Worm (Caenorhabditis elegans) whole organism, young adult: Measurements from ENCODE around the gene srh-73.

ENCODE experiments used
- B0035.1 ChIP-seq: sonication (generic microtip); optimal IDR thresholded peaks from 2 replicates; lab custom pipeline; 2016; ENCODE audit warnings: missing genetic modification characterization, mild to moderate bottlenecking, missing compliant biosample characterization, missing genotype, missing genetic modification reagents
- B0261.1 ChIP-seq: sonication (generic microtip); optimal IDR thresholded peaks from 2 replicates; lab custom pipeline; 2016; ENCODE audit warnings: mild to moderate bottlenecking, missing genetic modification characterization, moderate library complexity, missing compliant biosample characterization
- C17E4.6 ChIP-seq: fragments of 200-800 bp; sonication (Bioruptor generic); IDR thresholded peaks from 2 replicates; pipeline ENCODE4 v1.3.6; 2022; ENCODE audit warnings: missing genetic modification reagents, missing genetic modification characterization, missing compliant biosample characterization
- F10E7.11 ChIP-seq: sonication (generic microtip); optimal IDR thresholded peaks from 2 replicates; lab custom pipeline; 2017; ENCODE audit warnings: mild to moderate bottlenecking, missing genetic modification characterization, moderate library complexity, missing compliant biosample characterization
- F23B12.7 ChIP-seq: sonication (generic microtip); optimal IDR thresholded peaks from 2 replicates; lab custom pipeline; 2017; ENCODE audit warnings: missing genetic modification characterization, mild to moderate bottlenecking, missing compliant biosample characterization, antibody characterized with exemption, moderate library complexity; ENCODE audit not compliant: insufficient read depth
- F33H1.4 ChIP-seq: fragments of 200-800 bp; sonication (Bioruptor generic); IDR thresholded peaks from 2 replicates; pipeline ENCODE4 v1.3.6; 2022; ENCODE audit warnings: missing genetic modification reagents, missing genetic modification characterization, missing compliant biosample characterization
- F52B5.7 ChIP-seq: sonication (generic microtip); optimal IDR thresholded peaks from 2 replicates; lab custom pipeline; 2016; ENCODE audit warnings: mild to moderate bottlenecking, missing genetic modification characterization, missing compliant biosample characterization
- F55B11.4 ChIP-seq: sonication (generic microtip); optimal IDR thresholded peaks from 2 replicates; lab custom pipeline; 2016; ENCODE audit warnings: missing compliant biosample characterization, missing genetic modification characterization, borderline replicate concordance; ENCODE audit not compliant: insufficient read depth
- T26A5.8 ChIP-seq: sonication (generic microtip); optimal IDR thresholded peaks from 2 replicates; lab custom pipeline; 2016; ENCODE audit warnings: missing genetic modification characterization, missing compliant biosample characterization
- Y56A3A.18 ChIP-seq: fragments of 200-800 bp; sonication (Bioruptor generic); IDR thresholded peaks from 2 replicates; pipeline ENCODE4 v1.3.6; 2022; ENCODE audit warnings: missing genetic modification reagents, missing genetic modification characterization, missing compliant biosample characterization
- Y67H2A.10 ChIP-seq: fragments of 200-800 bp; sonication (Bioruptor generic); conservative IDR thresholded peaks from 2 replicates; pipeline ENCODE4 v1.3.6; 2022; ENCODE audit warnings: missing genetic modification reagents, missing genetic modification characterization, missing compliant biosample characterization
- Y95B8A.8 ChIP-seq: fragments of 200-800 bp; sonication (Bioruptor generic); IDR thresholded peaks from 2 replicates; pipeline ENCODE4 v1.3.6; 2022; ENCODE audit warnings: missing genetic modification reagents, missing genetic modification characterization, missing compliant biosample characterization
- akir-1 ChIP-seq: fragments of 200-800 bp; sonication (Bioruptor generic); optimal IDR thresholded peaks from 2 replicates; lab custom pipeline; 2018; ENCODE audit warnings: mild to moderate bottlenecking, missing genetic modification characterization, moderate library complexity, missing compliant biosample characterization
- aptf-2 ChIP-seq: fragments of 200-800 bp; sonication (Bioruptor generic); conservative IDR thresholded peaks from 2 replicates; pipeline ENCODE4 v1.3.6; 2022; ENCODE audit warnings: missing genetic modification reagents, missing genetic modification characterization, missing compliant biosample characterization
- atf-7 ChIP-seq: sonication (generic microtip); optimal IDR thresholded peaks from 2 replicates; lab custom pipeline; 2017; ENCODE audit warnings: mild to moderate bottlenecking, missing genetic modification characterization, missing compliant biosample characterization
- athp-1 ChIP-seq: sonication (generic microtip); optimal IDR thresholded peaks from 2 replicates; lab custom pipeline; 2017; ENCODE audit warnings: mild to moderate bottlenecking, missing genetic modification characterization, missing compliant biosample characterization
- attf-3 ChIP-seq: fragments of 200-800 bp; sonication (Bioruptor generic); conservative IDR thresholded peaks from 2 replicates; pipeline ENCODE4 v1.3.6; 2022; ENCODE audit warnings: missing genetic modification reagents, missing genetic modification characterization, missing compliant biosample characterization
- attf-5 ChIP-seq: fragments of 200-800 bp; sonication (Bioruptor generic); optimal IDR thresholded peaks from 2 replicates; lab custom pipeline; 2018; ENCODE audit warnings: mild to moderate bottlenecking, missing genetic modification characterization, missing compliant biosample characterization
- attf-6 ChIP-seq: fragments of 200-800 bp; sonication (Bioruptor generic); IDR thresholded peaks from 2 replicates; pipeline ENCODE4 v1.3.6; 2022; ENCODE audit warnings: missing genetic modification reagents, missing genetic modification characterization, missing compliant biosample characterization
- bed-2 ChIP-seq: fragments of 200-800 bp; sonication (Bioruptor generic); IDR thresholded peaks from 2 replicates; pipeline ENCODE4 v1.3.6; 2022; ENCODE audit warnings: missing genetic modification reagents, missing genetic modification characterization, missing compliant biosample characterization
- ccch-3 ChIP-seq: fragments of 200-800 bp; sonication (Bioruptor generic); optimal IDR thresholded peaks from 2 replicates; lab custom pipeline; 2018; ENCODE audit warnings: mild to moderate bottlenecking, missing genetic modification characterization, missing compliant biosample characterization
- cebp-2 ChIP-seq: fragments of 200-800 bp; sonication (Bioruptor generic); IDR thresholded peaks from 2 replicates; pipeline ENCODE4 v1.3.6; 2022; ENCODE audit warnings: missing genetic modification characterization, missing compliant biosample characterization
- ceh-100 ChIP-seq: fragments of 200-800 bp; sonication (Bioruptor generic); IDR thresholded peaks from 2 replicates; pipeline ENCODE4 v1.3.6; 2022; ENCODE audit warnings: missing genetic modification reagents, missing genetic modification characterization, missing compliant biosample characterization
- die-1 ChIP-seq: sonication (generic microtip); optimal IDR thresholded peaks from 2 replicates; lab custom pipeline; 2016; ENCODE audit warnings: missing genotype, mild to moderate bottlenecking, missing genetic modification characterization, missing compliant biosample characterization
- egrh-3 ChIP-seq: fragments of 200-800 bp; sonication (Bioruptor generic); IDR thresholded peaks from 2 replicates; pipeline ENCODE4 v1.3.6; 2022; ENCODE audit warnings: missing genetic modification reagents, missing genetic modification characterization, missing compliant biosample characterization
- fkh-3 ChIP-seq: sonication (generic microtip); optimal IDR thresholded peaks from 2 replicates; lab custom pipeline; 2016; ENCODE audit warnings: mild to moderate bottlenecking, missing genetic modification characterization, missing compliant biosample characterization
- gei-17 ChIP-seq: fragments of 200-800 bp; sonication (Bioruptor generic); optimal IDR thresholded peaks from 2 replicates; lab custom pipeline; 2018; ENCODE audit warnings: mild to moderate bottlenecking, missing genetic modification characterization, missing compliant biosample characterization
- him-1 ChIP-seq: sonication (generic microtip); optimal IDR thresholded peaks from 2 replicates; lab custom pipeline; 2016; ENCODE audit warnings: missing genotype, missing genetic modification reagents, missing genetic modification characterization, missing compliant biosample characterization
- hlh-12 ChIP-seq: sonication (generic microtip); optimal IDR thresholded peaks from 2 replicates; lab custom pipeline; 2016; ENCODE audit warnings: missing genetic modification characterization, missing compliant biosample characterization
- hmg-20 ChIP-seq: fragments of 200-800 bp; sonication (Bioruptor generic); IDR thresholded peaks from 2 replicates; pipeline ENCODE4 v1.3.6; 2022; ENCODE audit warnings: missing genetic modification reagents, missing genetic modification characterization, missing compliant biosample characterization
- let-526 ChIP-seq: fragments of 200-800 bp; sonication (Bioruptor generic); IDR thresholded peaks from 2 replicates; pipeline ENCODE4 v1.3.6; 2022; ENCODE audit warnings: missing genetic modification reagents, missing genetic modification characterization, missing compliant biosample characterization
- lin-35 ChIP-seq, 3 experiments: fragments of 150-350 bp in 2 of 3; sonication (generic microtip) in 1 of 3; optimal IDR thresholded peaks; 2 replicates each; lab custom pipeline; 2014 to 2018; ENCODE audit warnings: missing biosample characterization in 3 of 3, missing genetic modification characterization in 3 of 3, missing genetic modification reagents in 3 of 3
- lin-40 ChIP-seq: sonication (generic microtip); optimal IDR thresholded peaks from 2 replicates; lab custom pipeline; 2016; ENCODE audit warnings: missing genetic modification characterization, mild to moderate bottlenecking, missing compliant biosample characterization, missing genotype, missing genetic modification reagents
- madf-3 ChIP-seq: fragments of 200-800 bp; sonication (Bioruptor generic); IDR thresholded peaks from 2 replicates; pipeline ENCODE4 v1.3.6; 2022; ENCODE audit warnings: missing genetic modification reagents, missing genetic modification characterization, missing compliant biosample characterization
- madf-6 ChIP-seq: fragments of 200-800 bp; sonication (Bioruptor generic); IDR thresholded peaks from 2 replicates; pipeline ENCODE4 v1.3.6; 2022; ENCODE audit warnings: missing genetic modification reagents, missing genetic modification characterization, missing compliant biosample characterization
- mcd-1 ChIP-seq: fragments of 200-800 bp; sonication (Bioruptor generic); IDR thresholded peaks from 2 replicates; pipeline ENCODE4 v1.3.6; 2022; ENCODE audit warnings: missing genetic modification reagents, missing genetic modification characterization, missing compliant biosample characterization
- mxl-1 ChIP-seq: sonication (generic microtip); optimal IDR thresholded peaks from 2 replicates; lab custom pipeline; 2016; ENCODE audit warnings: missing genetic modification characterization, missing compliant biosample characterization
- nfya-2 ChIP-seq: fragments of 200-800 bp; sonication (Bioruptor generic); IDR thresholded peaks from 2 replicates; pipeline ENCODE4 v1.3.6; 2022; ENCODE audit warnings: missing genetic modification reagents, missing genetic modification characterization, missing compliant biosample characterization
- nhr-120 ChIP-seq: fragments of 200-800 bp; sonication (Bioruptor generic); IDR thresholded peaks from 2 replicates; pipeline ENCODE4 v1.3.6; 2022; ENCODE audit warnings: missing genetic modification characterization, missing compliant biosample characterization
- nhr-179 ChIP-seq: sonication (generic microtip); optimal IDR thresholded peaks from 2 replicates; lab custom pipeline; 2016; ENCODE audit warnings: mild to moderate bottlenecking, missing genetic modification characterization, missing compliant biosample characterization
- nhr-80 ChIP-seq: sonication (generic microtip); optimal IDR thresholded peaks from 2 replicates; lab custom pipeline; 2016; ENCODE audit warnings: missing genetic modification characterization, missing compliant biosample characterization
- repo-1 ChIP-seq: sonication (generic microtip); optimal IDR thresholded peaks from 2 replicates; lab custom pipeline; 2017; ENCODE audit warnings: mild to moderate bottlenecking, missing genetic modification characterization, missing compliant biosample characterization
- rpc-1 ChIP-seq, 2 experiments: fragments of 150-350 bp in 1 of 2; sonication (generic microtip) in 1 of 2; optimal IDR thresholded peaks; 2 replicates each; lab custom pipeline; 2014 to 2018; ENCODE audit warnings: missing biosample characterization in 1 of 2, missing genetic modification characterization in 1 of 2, missing genetic modification reagents in 1 of 2, missing genotype in 1 of 2
- snpc-1.1 ChIP-seq: sonication (generic microtip); optimal IDR thresholded peaks from 2 replicates; lab custom pipeline; 2017; ENCODE audit warnings: missing genetic modification characterization, mild to moderate bottlenecking, missing compliant biosample characterization, antibody characterized with exemption, moderate library complexity, missing genotype, missing genetic modification reagents; ENCODE audit not compliant: insufficient read depth
- sptf-2 ChIP-seq: fragments of 200-800 bp; sonication (Bioruptor generic); optimal IDR thresholded peaks from 2 replicates; lab custom pipeline; 2018; ENCODE audit warnings: mild to moderate bottlenecking, missing genetic modification characterization, missing compliant biosample characterization
- zim-3 ChIP-seq: sonication (generic microtip); optimal IDR thresholded peaks from 2 replicates; lab custom pipeline; 2017; ENCODE audit warnings: mild to moderate bottlenecking, missing genetic modification characterization, moderate library complexity, missing compliant biosample characterization
- ztf-22 ChIP-seq: fragments of 200-800 bp; sonication (Bioruptor generic); optimal IDR thresholded peaks from 2 replicates; lab custom pipeline; 2018; ENCODE audit warnings: mild to moderate bottlenecking, missing genetic modification characterization, moderate library complexity, missing compliant biosample characterization

srh-73 gene

ce11 chrII:12494556-12495131, 17.3 kb upstream of the srh-73 start, which contains the start of gene col-85 (continued):
- TF ChIP-seq bed-2 (GFP tag; lab: Robert Waterston, UW): no peak
- peak; percentile 49 for TF ChIP-seq T26A5.8 (tag; lab: Kevin White, UChicago)
- peak; percentile 88 for TF ChIP-seq mxl-1 (tag; lab: Kevin White, UChicago)
- TF ChIP-seq attf-5 (GFP tag; lab: Kevin White, UChicago): peak; percentile 84
- peak; percentile 79 for TF ChIP-seq zim-3
- peak; percentile 78 for TF ChIP-seq ceh-100 (GFP tag; lab: Robert Waterston, UW)
- no peak for TF ChIP-seq ztf-22 (GFP tag; lab: Kevin White, UChicago)
- peak; percentile 78 for TF ChIP-seq F10E7.11 (tag; lab: Kevin White, UChicago)
- no peak for TF ChIP-seq Y67H2A.10 (GFP tag; lab: Robert Waterston, UW)
- TF ChIP-seq atf-7 (tag; lab: Kevin White, UChicago): peak; percentile 67
- peak in 1 of 3 experiments; percentile 78 for TF ChIP-seq lin-35 (GFP tag; optimal IDR thresholded peaks at IDR 0.05; lab: Kevin White, UChicago)
- peak; percentile 90 for TF ChIP-seq snpc-1.1
- TF ChIP-seq nhr-179 (tag; lab: Kevin White, UChicago): peak; percentile 42
- TF ChIP-seq attf-6 (GFP tag; lab: Robert Waterston, UW): peak; percentile 56; the same call in 1 of the 2 replicates
- TF ChIP-seq B0261.1 (tag; lab: Kevin White, UChicago): peak; percentile 99
- 0 out of 2 replicates have a peak, but pooled peaks have one; percentile 28 for TF ChIP-seq nhr-120
- peak; percentile 89 for TF ChIP-seq him-1 (tag; lab: Kevin White, UChicago)
- TF ChIP-seq C17E4.6 (GFP tag; lab: Robert Waterston, UW): no peak
- no peak for TF ChIP-seq F55B11.4
- TF ChIP-seq attf-3 (GFP tag; lab: Robert Waterston, UW): peak; percentile 77
- TF ChIP-seq egrh-3 (GFP tag; lab: Robert Waterston, UW): no peak
- TF ChIP-seq gei-17 (GFP tag; lab: Kevin White, UChicago): peak; percentile 5
- 0 out of 2 replicates have a peak, but pooled peaks have one; percentile 34 for TF ChIP-seq aptf-2 (GFP tag; lab: Robert Waterston, UW)
- TF ChIP-seq Y56A3A.18 (GFP tag; lab: Robert Waterston, UW): peak; percentile 56; the same call in 1 of the 2 replicates
- peak; percentile 86 for TF ChIP-seq mcd-1 (GFP tag; lab: Robert Waterston, UW)
- 0 out of 2 replicates have a peak, but pooled peaks have one; percentile 35 for TF ChIP-seq let-526 (GFP tag; lab: Robert Waterston, UW)
- peak; percentile 97 for TF ChIP-seq rpc-1 (optimal IDR thresholded peaks at IDR 0.05; lab: Kevin White, UChicago)
- TF ChIP-seq rpc-1 (tag; optimal IDR thresholded peaks at IDR 0.05; lab: Kevin White, UChicago): peak; percentile 93
- TF ChIP-seq hlh-12 (tag; lab: Kevin White, UChicago): peak; percentile 65
- no peak for TF ChIP-seq akir-1 (GFP tag; lab: Kevin White, UChicago)
- TF ChIP-seq lin-40: no peak
- TF ChIP-seq ccch-3: peak; percentile 30
- TF ChIP-seq fkh-3 (tag; lab: Kevin White, UChicago): peak; percentile 87
- TF ChIP-seq nhr-80 (tag; lab: Kevin White, UChicago): peak; percentile 39
- TF ChIP-seq B0035.1 (tag; lab: Kevin White, UChicago): peak; percentile 72
- TF ChIP-seq F33H1.4 (GFP tag; lab: Robert Waterston, UW): peak; percentile 53
- TF ChIP-seq F23B12.7: peak; percentile 88
- peak; percentile 63 for TF ChIP-seq F52B5.7
- peak; percentile 77; the same call in 1 of the 2 replicates for TF ChIP-seq cebp-2 (GFP tag; lab: Robert Waterston, UW)
- 0 out of 2 replicates have a peak, but pooled peaks have one; percentile 65 for TF ChIP-seq Y95B8A.8 (GFP tag; lab: Robert Waterston, UW)
- TF ChIP-seq athp-1 (tag; lab: Kevin White, UChicago): peak; percentile 60
- peak; percentile 67 for TF ChIP-seq hmg-20 (GFP tag; lab: Robert Waterston, UW)
- peak; percentile 72 for TF ChIP-seq madf-6 (GFP tag; lab: Robert Waterston, UW)
- TF ChIP-seq die-1: peak; percentile 87
- peak; percentile 50 for TF ChIP-seq repo-1 (tag; lab: Kevin White, UChicago)
- TF ChIP-seq nfya-2: 0 out of 2 replicates have a peak, but pooled peaks have one; percentile 41
- TF ChIP-seq sptf-2 (GFP tag; lab: Kevin White, UChicago): peak; percentile 42
- peak; percentile 77; the same call in 1 of the 2 replicates for TF ChIP-seq madf-3 (GFP tag; lab: Robert Waterston, UW)
